Worm (Caenorhabditis elegans) whole organism, L1 larva: ENCODE measurements around the gene gcsh-1.

Experiments used
- ama-1 ChIP-seq: fragments of 150-350 bp; optimal IDR thresholded peaks from 2 replicates; lab custom pipeline; 2014
- elt-3 ChIP-seq, 6 experiments: fragments of 150-350 bp in 1 of 6; sonication (generic microtip); optimal IDR thresholded peaks; 2 replicates each; lab custom pipeline; 2017 to 2018; ENCODE audit warnings: missing biosample characterization in 6 of 6, missing genetic modification characterization in 6 of 6, inconsistent platforms in 1 of 6
- nhr-11 ChIP-seq: fragments of 150-350 bp; optimal IDR thresholded peaks from 2 replicates; lab custom pipeline; 2014; ENCODE audit warnings: missing biosample characterization, missing genetic modification characterization

DNA sequence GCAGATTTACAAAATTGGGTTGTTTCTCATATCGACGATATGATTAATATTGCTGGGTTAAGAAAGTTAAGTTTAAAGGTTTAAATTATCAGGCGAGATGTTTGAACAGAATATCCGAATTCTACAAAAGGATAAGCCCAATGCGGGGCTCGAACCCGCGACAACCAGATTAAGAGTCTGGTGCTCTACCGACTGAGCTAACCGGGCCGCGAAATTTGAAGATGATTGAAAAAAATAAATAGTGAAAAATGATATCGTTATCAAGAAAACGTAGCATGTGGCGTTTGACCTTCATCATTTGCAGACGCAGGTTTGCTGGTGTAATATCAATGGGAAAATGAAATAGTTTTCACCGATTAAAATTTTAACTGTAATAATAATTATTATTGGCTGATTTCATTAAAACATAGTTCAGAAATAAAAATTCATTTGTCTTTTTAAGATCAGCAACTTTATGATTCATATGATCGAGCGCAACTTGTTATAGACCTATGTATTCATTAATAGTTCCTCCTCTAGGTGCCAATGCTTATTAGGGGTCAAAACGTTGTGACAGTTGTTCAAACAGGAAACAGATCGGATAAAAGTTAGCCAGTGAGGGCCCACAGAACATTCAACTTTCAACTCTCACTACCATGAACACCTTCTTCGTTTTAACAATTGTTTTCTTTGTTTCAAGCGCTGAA is 36.0 kb downstream of the gcsh-1 start, which contains the start of gene M163.11:
- TF ChIP-seq nhr-11 (tag; lab: Kevin White, UChicago): no peak
- no peak for TF ChIP-seq ama-1
- TF ChIP-seq elt-3 (tag; optimal IDR thresholded peaks at IDR 0.05; lab: Kevin White, UChicago): peak in 1 of 6 experiments; percentile 12
